Worm (Caenorhabditis elegans) whole organism, L1 larva: Measurements from ENCODE around the gene srg-45.

ENCODE experiments used
- C34B4.2 ChIP-seq: sonication (generic microtip); optimal IDR thresholded peaks from 2 replicates; lab custom pipeline; 2017; ENCODE audit warnings: mild to moderate bottlenecking, missing genetic modification characterization, missing compliant biosample characterization
- ceh-90 ChIP-seq: sonication (generic microtip); optimal IDR thresholded peaks from 2 replicates; lab custom pipeline; 2016; ENCODE audit warnings: missing genetic modification characterization, missing compliant biosample characterization
- fkh-10 ChIP-seq: sonication (generic microtip); optimal IDR thresholded peaks from 2 replicates; lab custom pipeline; 2017; ENCODE audit warnings: missing biosample characterization, missing genetic modification reagents, missing genetic modification characterization
- lin-13 ChIP-seq: fragments of 150-350 bp; optimal IDR thresholded peaks from 2 replicates; lab custom pipeline; 2014; ENCODE audit warnings: missing biosample characterization, missing genetic modification reagents, missing genetic modification characterization
- lin-35 ChIP-seq, 2 experiments: fragments of 150-350 bp; optimal IDR thresholded peaks; 2 replicates each; lab custom pipeline; 2014; ENCODE audit warnings: missing biosample characterization in 2 of 2, missing genetic modification characterization in 2 of 2, missing genetic modification reagents in 2 of 2
- mdl-1 ChIP-seq, 2 experiments: fragments of 150-350 bp; optimal IDR thresholded peaks; 2 replicates each; lab custom pipeline; 2014 to 2017; ENCODE audit warnings: missing biosample characterization in 2 of 2, missing genetic modification characterization in 2 of 2, inconsistent platforms in 1 of 2
- nhr-85 ChIP-seq: sonication (generic microtip); peaks from one replicate; lab custom pipeline; 2016; ENCODE audit warnings: missing genetic modification characterization, inconsistent platforms, missing compliant biosample characterization
- pqm-1 ChIP-seq: sonication (generic microtip); optimal IDR thresholded peaks from 3 replicates; lab custom pipeline; 2017; ENCODE audit warnings: missing biosample characterization, missing genetic modification characterization
- skn-1 ChIP-seq: fragments of 150-350 bp; optimal IDR thresholded peaks from 2 replicates; lab custom pipeline; 2014; ENCODE audit warnings: missing biosample characterization, missing genetic modification characterization
- unc-130 ChIP-seq: fragments of 150-350 bp; optimal IDR thresholded peaks from 2 replicates; lab custom pipeline; 2017; ENCODE audit warnings: missing biosample characterization, missing genetic modification characterization, inconsistent platforms

- no peak for TF ChIP-seq unc-130 (tag; lab: Kevin White, UChicago)
- no peak for TF ChIP-seq skn-1
- no peak for TF ChIP-seq nhr-85 (tag; lab: Kevin White, UChicago)
- TF ChIP-seq lin-13: no peak
- TF ChIP-seq fkh-10 (GFP tag; lab: Kevin White, UChicago): no peak
- TF ChIP-seq C34B4.2 (tag; lab: Kevin White, UChicago): no peak
- no peak for TF ChIP-seq mdl-1 (tag; optimal IDR thresholded peaks at IDR 0.05; lab: Kevin White, UChicago)
- no peak for TF ChIP-seq ceh-90 (tag; lab: Kevin White, UChicago)
- TF ChIP-seq pqm-1 (tag; lab: Kevin White, UChicago): no peak
- no peak for TF ChIP-seq lin-35 (GFP tag; optimal IDR thresholded peaks at IDR 0.05; lab: Kevin White, UChicago)
Measured at ce11 chrV:12263723-12264122, 43.6 kb upstream of the srg-45 start, which contains the start of gene ssp-35.
